Fruit fly (Drosophila melanogaster) whole organism: ENCODE results near the gene Eip93F.

Experiments
- CG8478 ChIP-seq: fragments of >200 bp; optimal IDR thresholded peaks from 2 replicates; lab custom pipeline; 2018; ENCODE audit warnings: inconsistent platforms
- Dll ChIP-seq: fragments of >200 bp; optimal IDR thresholded peaks from 2 replicates; lab custom pipeline; 2017
- EcR ChIP-seq, 2 experiments: fragments of >200 bp; optimal IDR thresholded peaks; 2 replicates each; lab custom pipeline; 2017; ENCODE audit warnings: missing biosample characterization in 2 of 2, missing genetic modification characterization in 2 of 2, missing genetic modification reagents in 2 of 2
- pan ChIP-seq: fragments of >200 bp; optimal IDR thresholded peaks from 2 replicates; lab custom pipeline; 2017
- psq ChIP-seq: fragments of >200 bp; optimal IDR thresholded peaks from 2 replicates; lab custom pipeline; 2017
- usp ChIP-seq: fragments of >200 bp; optimal IDR thresholded peaks from 2 replicates; lab custom pipeline; 2017; ENCODE audit warnings: missing biosample characterization, missing genetic modification characterization, mixed read lengths

dm6 chr3R:21899170-21899575 lies 49.7 kb upstream of the Eip93F start:
- no peak for TF ChIP-seq psq (lab: Kevin White, UChicago)
- TF ChIP-seq usp (GFP tag; lab: Kevin White, UChicago), result no peak
- TF ChIP-seq EcR (GFP tag; optimal IDR thresholded peaks at IDR 0.05; lab: Kevin White, UChicago), result no peak
- TF ChIP-seq CG8478 (lab: Kevin White, UChicago), result no peak
- TF ChIP-seq pan (lab: Kevin White, UChicago), result no peak
- no peak for TF ChIP-seq Dll
